Fruit fly (Drosophila melanogaster) whole organism, embryonic: Measurements from ENCODE around the gene Mvb12.

Experiments used
- CG10274 ChIP-seq: fragments of 200-800 bp; sonication (Bioruptor generic); optimal IDR thresholded peaks from 3 replicates; lab custom pipeline; 2017; ENCODE audit warnings: missing biosample characterization, mild to moderate bottlenecking, missing genetic modification characterization
- CG10979 ChIP-seq: fragments of 200-800 bp; sonication (Bioruptor generic); optimal IDR thresholded peaks from 2 replicates; lab custom pipeline; 2018; ENCODE audit warnings: missing biosample characterization, mild to moderate bottlenecking, missing genetic modification characterization, moderate library complexity
- CG12104 ChIP-seq: fragments of 200-800 bp; sonication (Bioruptor generic); optimal IDR thresholded peaks from 3 replicates; lab custom pipeline; 2016; ENCODE audit warnings: missing biosample characterization, missing genetic modification characterization
- CG12155 ChIP-seq: fragments of 200-800 bp; sonication (Bioruptor generic); optimal IDR thresholded peaks from 3 replicates; lab custom pipeline; 2016; ENCODE audit warnings: missing biosample characterization, missing genetic modification characterization
- CG12391 ChIP-seq: fragments of 200-800 bp; sonication (Bioruptor generic); optimal IDR thresholded peaks from 3 replicates; lab custom pipeline; 2018; ENCODE audit warnings: missing biosample characterization, mild to moderate bottlenecking, missing genetic modification characterization, moderate library complexity
- CG13123 ChIP-seq: fragments of 200-800 bp; sonication (Bioruptor generic); optimal IDR thresholded peaks from 2 replicates; lab custom pipeline; 2016; ENCODE audit warnings: missing biosample characterization, missing genetic modification characterization
- CG13624 ChIP-seq: fragments of 200-800 bp; sonication (Bioruptor generic); optimal IDR thresholded peaks from 2 replicates; lab custom pipeline; 2016; ENCODE audit warnings: missing biosample characterization, missing genetic modification characterization
- CG15073 ChIP-seq: fragments of 200-800 bp; sonication (Bioruptor generic); optimal IDR thresholded peaks from 2 replicates; lab custom pipeline; 2016; ENCODE audit warnings: missing biosample characterization, missing genetic modification characterization
- CG16863 ChIP-seq: fragments of 200-800 bp; sonication (Bioruptor generic); optimal IDR thresholded peaks from 3 replicates; lab custom pipeline; 2016; ENCODE audit warnings: missing biosample characterization, missing genetic modification characterization
- CG2889 ChIP-seq: fragments of 200-800 bp; sonication (Bioruptor generic); IDR thresholded peaks from 3 replicates; pipeline ENCODE4 v1.3.6; 2022; ENCODE audit warnings: missing biosample characterization, missing genetic modification characterization
- CG34376 ChIP-seq: fragments of 200-800 bp; sonication (Bioruptor generic); optimal IDR thresholded peaks from 2 replicates; lab custom pipeline; 2018; ENCODE audit warnings: missing biosample characterization, mild to moderate bottlenecking, missing genetic modification characterization
- CHES-1-like ChIP-seq: fragments of 200-800 bp; sonication (Bioruptor generic); optimal IDR thresholded peaks from 2 replicates; lab custom pipeline; 2016; ENCODE audit warnings: missing biosample characterization, missing genetic modification characterization
- Chrac-16 ChIP-seq: fragments of 200-800 bp; sonication (Bioruptor generic); optimal IDR thresholded peaks from 3 replicates; lab custom pipeline; 2016; ENCODE audit warnings: missing biosample characterization, missing genetic modification characterization
- D19B ChIP-seq: fragments of 200-800 bp; sonication (Bioruptor generic); optimal IDR thresholded peaks from 2 replicates; lab custom pipeline; 2017; ENCODE audit warnings: missing biosample characterization, mild to moderate bottlenecking, missing genetic modification characterization
- Elba2 ChIP-seq: fragments of 200-800 bp; sonication (Bioruptor generic); optimal IDR thresholded peaks from 3 replicates; lab custom pipeline; 2016; ENCODE audit warnings: missing biosample characterization, missing genetic modification characterization
- Hand ChIP-seq: fragments of 200-800 bp; sonication (Bioruptor generic); optimal IDR thresholded peaks from 2 replicates; lab custom pipeline; 2017; ENCODE audit warnings: mild to moderate bottlenecking, missing biosample characterization, missing genetic modification reagents, missing genetic modification characterization
- Hmr ChIP-seq: fragments of 200-800 bp; sonication (Bioruptor generic); optimal IDR thresholded peaks from 3 replicates; lab custom pipeline; 2017; ENCODE audit warnings: mild to moderate bottlenecking, missing biosample characterization, missing genetic modification reagents, missing genetic modification characterization
- Hr51 ChIP-seq, 2 experiments: fragments of 200-800 bp; sonication (Bioruptor generic); optimal IDR thresholded peaks; 2 replicates in 1 of 2; 3 replicates in 1 of 2; lab custom pipeline; 2016 to 2018; ENCODE audit warnings: missing biosample characterization in 2 of 2, missing genetic modification characterization in 2 of 2, mild to moderate bottlenecking in 1 of 2, moderate library complexity in 1 of 2
- Jarid2 ChIP-seq: fragments of 200-800 bp; sonication (Bioruptor generic); optimal IDR thresholded peaks from 3 replicates; lab custom pipeline; 2017; ENCODE audit warnings: mild to moderate bottlenecking, missing biosample characterization, missing genetic modification reagents, missing genetic modification characterization
- Mes4 ChIP-seq: fragments of 200-800 bp; sonication (Bioruptor generic); optimal IDR thresholded peaks from 2 replicates; lab custom pipeline; 2016; ENCODE audit warnings: missing biosample characterization, missing genetic modification characterization
- NFAT ChIP-seq: fragments of 200-800 bp; sonication (Bioruptor generic); IDR thresholded peaks from 2 replicates; pipeline ENCODE4 v1.3.6; 2022; ENCODE audit warnings: missing biosample characterization, missing genetic modification characterization
- Neu2 ChIP-seq: fragments of 200-800 bp; sonication (Bioruptor generic); optimal IDR thresholded peaks from 3 replicates; lab custom pipeline; 2016; ENCODE audit warnings: missing biosample characterization, missing genetic modification characterization, borderline replicate concordance
- Ravus ChIP-seq: fragments of 200-800 bp; sonication (Bioruptor generic); IDR thresholded peaks from 2 replicates; pipeline ENCODE4 v1.3.6; 2022; ENCODE audit warnings: missing biosample characterization, missing genetic modification characterization
- Sin3A ChIP-seq: fragments of >200 bp; optimal IDR thresholded peaks from 2 replicates; lab custom pipeline; 2018
- Spps ChIP-seq: fragments of 200-800 bp; sonication (Bioruptor generic); optimal IDR thresholded peaks from 2 replicates; lab custom pipeline; 2018; ENCODE audit warnings: missing biosample characterization, mild to moderate bottlenecking, missing genetic modification characterization
- Sry-δ ChIP-seq: fragments of 200-800 bp; sonication (Bioruptor generic); optimal IDR thresholded peaks from 2 replicates; lab custom pipeline; 2016; ENCODE audit warnings: missing biosample characterization, missing genetic modification characterization
- Xbp1 ChIP-seq: fragments of 200-800 bp; sonication (Bioruptor generic); optimal IDR thresholded peaks from 3 replicates; lab custom pipeline; 2016; ENCODE audit warnings: missing biosample characterization, mild to moderate bottlenecking, missing genetic modification characterization
- Xrp1 ChIP-seq: fragments of 200-800 bp; sonication (Bioruptor generic); IDR thresholded peaks from 2 replicates; pipeline ENCODE4 v1.3.6; 2022; ENCODE audit warnings: missing biosample characterization, missing genetic modification characterization
- br ChIP-seq: fragments of >200 bp; optimal IDR thresholded peaks from 2 replicates; lab custom pipeline; 2017
- btn ChIP-seq: fragments of 200-800 bp; sonication (Bioruptor generic); optimal IDR thresholded peaks from 2 replicates; lab custom pipeline; 2016; ENCODE audit warnings: missing biosample characterization, missing genetic modification characterization
- caup ChIP-seq: fragments of 200-800 bp; sonication (Bioruptor generic); optimal IDR thresholded peaks from 3 replicates; lab custom pipeline; 2017; ENCODE audit warnings: missing biosample characterization, mild to moderate bottlenecking, missing genetic modification characterization, moderate library complexity; ENCODE audit not compliant: severe bottlenecking
- chm ChIP-seq: fragments of 200-800 bp; sonication (Bioruptor generic); IDR thresholded peaks from 2 replicates; pipeline ENCODE4 v1.3.6; 2022; ENCODE audit warnings: missing biosample characterization, missing genetic modification characterization
- crp ChIP-seq, 2 experiments: fragments of 200-800 bp; sonication (Bioruptor generic); optimal IDR thresholded peaks; 2 replicates in 1 of 2; 3 replicates in 1 of 2; lab custom pipeline; 2017; ENCODE audit warnings: missing biosample characterization in 2 of 2, missing genetic modification characterization in 2 of 2, mild to moderate bottlenecking in 1 of 2, moderate library complexity in 1 of 2
- dimm ChIP-seq: fragments of 200-800 bp; sonication (Bioruptor generic); IDR thresholded peaks from 2 replicates; pipeline ENCODE4 v1.3.6; 2022; ENCODE audit warnings: missing biosample characterization, missing genetic modification characterization
- disco-r ChIP-seq: fragments of 200-800 bp; sonication (Bioruptor generic); optimal IDR thresholded peaks from 2 replicates; lab custom pipeline; 2016; ENCODE audit warnings: missing biosample characterization, missing genetic modification characterization
- dmrt11E ChIP-seq: fragments of 200-800 bp; sonication (Bioruptor generic); optimal IDR thresholded peaks from 3 replicates; lab custom pipeline; 2018; ENCODE audit warnings: missing biosample characterization, mild to moderate bottlenecking, missing genetic modification characterization, moderate library complexity
- ems ChIP-seq: fragments of 200-800 bp; sonication (Bioruptor generic); optimal IDR thresholded peaks from 3 replicates; lab custom pipeline; 2016; ENCODE audit warnings: missing biosample characterization, missing genetic modification characterization
- esg ChIP-seq: fragments of 200-800 bp; sonication (Bioruptor generic); conservative IDR thresholded peaks from 2 replicates; pipeline ENCODE4 v1.3.6; 2022; ENCODE audit warnings: missing biosample characterization, missing genetic modification characterization
- fd64A ChIP-seq: fragments of 200-800 bp; sonication (Bioruptor generic); optimal IDR thresholded peaks from 3 replicates; lab custom pipeline; 2018; ENCODE audit warnings: missing biosample characterization, mild to moderate bottlenecking, missing genetic modification characterization
- fd96Cb ChIP-seq: fragments of 200-800 bp; sonication (Bioruptor generic); optimal IDR thresholded peaks from 2 replicates; lab custom pipeline; 2018; ENCODE audit warnings: missing biosample characterization, mild to moderate bottlenecking, missing genetic modification characterization, moderate library complexity
- hb ChIP-seq: fragments of 200-800 bp; sonication (Bioruptor generic); IDR thresholded peaks from 3 replicates; pipeline ENCODE4 v1.3.6; 2022; ENCODE audit warnings: missing biosample characterization, missing genetic modification characterization; ENCODE audit not compliant: partially characterized antibody
- jing ChIP-seq: fragments of 200-800 bp; sonication (Bioruptor generic); optimal IDR thresholded peaks from 2 replicates; lab custom pipeline; 2018; ENCODE audit warnings: missing biosample characterization, mild to moderate bottlenecking, missing genetic modification characterization
- ken ChIP-seq: fragments of 200-800 bp; sonication (Bioruptor generic); IDR thresholded peaks from 3 replicates; pipeline ENCODE4 v1.3.6; 2022; ENCODE audit warnings: missing biosample characterization, missing genetic modification characterization
- lola ChIP-seq, 3 experiments: fragments of >200 bp in 2 of 3; fragments of 200-800 bp in 1 of 3; sonication (Bioruptor generic) in 1 of 3; optimal IDR thresholded peaks; 2 replicates each; lab custom pipeline; 2017 to 2019; ENCODE audit warnings: missing biosample characterization in 3 of 3, missing genetic modification characterization in 3 of 3, mild to moderate bottlenecking in 1 of 3, moderate library complexity in 1 of 3
- nom ChIP-seq: fragments of 200-800 bp; sonication (Bioruptor generic); optimal IDR thresholded peaks from 2 replicates; lab custom pipeline; 2017; ENCODE audit warnings: missing biosample characterization, missing genetic modification characterization, mild to moderate bottlenecking, moderate library complexity, missing genetic modification reagents
- otp ChIP-seq: fragments of 200-800 bp; sonication (Bioruptor generic); IDR thresholded peaks from 3 replicates; pipeline ENCODE4, ENCODE4 v1.3.6; 2022; ENCODE audit warnings: missing biosample characterization, missing genetic modification characterization
- pita ChIP-seq: fragments of 200-800 bp; sonication (Bioruptor generic); optimal IDR thresholded peaks from 2 replicates; lab custom pipeline; 2017; ENCODE audit warnings: missing biosample characterization, mild to moderate bottlenecking, missing genetic modification characterization
- stwl ChIP-seq: fragments of 200-800 bp; sonication (Bioruptor generic); optimal IDR thresholded peaks from 3 replicates; lab custom pipeline; 2018; ENCODE audit warnings: missing biosample characterization, mild to moderate bottlenecking, missing genetic modification characterization, moderate library complexity
- tll ChIP-seq, 2 experiments: fragments of 200-800 bp in 1 of 2; fragments of >200 bp in 1 of 2; sonication (Bioruptor generic) in 1 of 2; optimal IDR thresholded peaks; 2 replicates each; lab custom pipeline; 2017 to 2019; ENCODE audit warnings: missing biosample characterization in 2 of 2, missing genetic modification characterization in 2 of 2, mild to moderate bottlenecking in 1 of 2, moderate library complexity in 1 of 2
- unc-4 ChIP-seq: fragments of 200-800 bp; sonication (Bioruptor generic); IDR thresholded peaks from 2 replicates; pipeline ENCODE4 v1.3.6; 2022; ENCODE audit warnings: missing biosample characterization, missing genetic modification characterization; ENCODE audit not compliant: partially characterized antibody

The Mvb12 gene

dm6 chrX:18092810-18093222 lies 8.3 kb downstream of the Mvb12 start, which contains the start of gene RhoGAP16F (continued):
- TF ChIP-seq CG34376 (GFP tag; lab: Kevin White, UChicago) (peak; percentile 69), D19B (GFP tag; lab: Kevin White, UChicago) (peak; percentile 99), Spps (tag; lab: Kevin White, UChicago) (peak; percentile 70), CHES-1-like (peak; percentile 28), CG13123 (GFP tag; lab: Kevin White, UChicago) (peak; percentile 50), Jarid2 (GFP tag; lab: Kevin White, UChicago) (peak; percentile 24), Neu2 (no peak), nom (GFP tag; lab: Kevin White, UChicago) (peak; percentile 60), Hand (GFP tag; lab: Kevin White, UChicago) (no peak), CG15073 (GFP tag; lab: Kevin White, UChicago) (peak; percentile 47), ken (GFP tag; lab: Robert Waterston, UW) (peak; percentile 83; the same call in 2 of the 3 replicates), CG16863 (GFP tag; lab: Kevin White, UChicago) (peak; percentile 73), lola (GFP tag; optimal IDR thresholded peaks at IDR 0.05; lab: Kevin White, UChicago) (peak in 1 of 3 experiments; percentile 78), Hr51 (GFP tag; optimal IDR thresholded peaks at IDR 0.05; lab: Kevin White, UChicago) (peak; percentile 73 to 84), crp (GFP tag; optimal IDR thresholded peaks at IDR 0.05; lab: Kevin White, UChicago) (peak in 1 of 2 experiments; percentile 33), CG12391 (tag; lab: Kevin White, UChicago) (peak; percentile 89), Ravus (GFP tag; lab: Robert Waterston, UW) (peak; percentile 48), Sin3A (peak; percentile 20), Chrac-16 (GFP tag; lab: Kevin White, UChicago) (peak; percentile 90), esg (peak; percentile 76), tll (GFP tag; optimal IDR thresholded peaks at IDR 0.05; lab: Kevin White, UChicago) (peak; percentile 4 to 74), CG13624 (GFP tag; lab: Kevin White, UChicago) (peak; percentile 76), fd96Cb (tag; lab: Kevin White, UChicago) (peak; percentile 87), Elba2 (peak; percentile 52), br (lab: Kevin White, UChicago) (no peak), hb (GFP tag; lab: Robert Waterston, UW) (no peak), pita (GFP tag; lab: Kevin White, UChicago) (no peak), CG10274 (GFP tag; lab: Kevin White, UChicago) (peak; percentile 64), dmrt11E (tag; lab: Kevin White, UChicago) (peak; percentile 84), fd64A (GFP tag; lab: Kevin White, UChicago) (peak; percentile 17), Xrp1 (GFP tag; lab: Robert Waterston, UW) (peak; percentile 91), stwl (tag; lab: Kevin White, UChicago) (peak; percentile 42), ems (GFP tag; lab: Kevin White, UChicago) (peak; percentile 78), Sry-δ (GFP tag; lab: Kevin White, UChicago) (peak; percentile 19), disco-r (GFP tag; lab: Kevin White, UChicago) (peak; percentile 58), dimm (GFP tag; lab: Robert Waterston, UW) (peak; percentile 48; the same call in 1 of the 2 replicates), jing (GFP tag; lab: Kevin White, UChicago) (peak; percentile 71), CG12104 (GFP tag; lab: Kevin White, UChicago) (peak; percentile 67), caup (GFP tag; lab: Kevin White, UChicago) (peak; percentile 76), CG10979 (tag; lab: Kevin White, UChicago) (peak; percentile 83), Hmr (GFP tag; lab: Kevin White, UChicago) (peak; percentile 81), Mes4 (GFP tag; lab: Kevin White, UChicago) (peak; percentile 37), CG12155 (peak; percentile 88), btn (GFP tag; lab: Kevin White, UChicago) (no peak), otp (GFP tag; lab: Robert Waterston, UW) (peak; percentile 71; the same call in 2 of the 3 replicates), CG2889 (GFP tag; lab: Robert Waterston, UW) (peak; percentile 60; the same call in 1 of the 3 replicates), Xbp1 (peak; percentile 92), unc-4 (GFP tag; lab: Robert Waterston, UW) (no peak), chm (GFP tag; lab: Robert Waterston, UW) (peak; percentile 73), NFAT (GFP tag; lab: Robert Waterston, UW) (peak; percentile 84)
